Worm (Caenorhabditis elegans): ENCODE results near the gene irld-15.

irld-15 gene

ce11 chrV:2292240-2292639, 11.4 kb downstream of the irld-15 start, which contains the start of gene nhr-115:
Gene nhr-115 (plus strand): TSS chrV:2292540.
- peak; percentile 37 for TF ChIP-seq fos-1 (tag; optimal IDR thresholded peaks at IDR 0.05)
- no peak for TF ChIP-seq sem-4 (tag; optimal IDR thresholded peaks at IDR 0.05)

DNA sequence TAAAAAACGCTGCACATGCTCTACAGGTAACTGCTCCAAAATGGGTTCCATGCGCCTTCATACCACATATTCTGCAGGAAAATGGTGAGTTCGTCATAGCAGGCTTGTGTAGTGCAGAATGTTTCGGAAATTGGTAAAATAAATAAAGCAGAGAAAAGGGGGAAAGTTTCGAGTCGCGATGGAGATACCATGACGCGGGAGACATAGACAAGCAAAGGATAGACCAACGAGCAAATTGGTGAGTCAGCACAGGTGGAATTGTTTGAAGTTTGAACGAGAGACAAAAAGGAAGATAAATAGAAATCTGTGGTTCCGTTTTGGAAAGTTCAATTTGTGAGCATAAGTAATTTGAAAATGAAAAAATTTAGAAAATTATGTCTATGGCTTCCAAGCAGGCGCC, 13.3 kb downstream of the irld-15 start, which contains the start of gene nhr-225:
TSS of gene nhr-225 (minus strand) at position 146 of the 400 bp plus-strand sequence.
- TF ChIP-seq sma-9 (GFP tag; optimal IDR thresholded peaks at IDR 0.05) (peak; percentile 18), sma-9 (tag; optimal IDR thresholded peaks at IDR 0.05) (no peak), fos-1 (tag; optimal IDR thresholded peaks at IDR 0.05) (peak; percentile 57), ztf-1 (GFP tag; conservative IDR thresholded peaks at IDR 0.05) (no peak)

DNA sequence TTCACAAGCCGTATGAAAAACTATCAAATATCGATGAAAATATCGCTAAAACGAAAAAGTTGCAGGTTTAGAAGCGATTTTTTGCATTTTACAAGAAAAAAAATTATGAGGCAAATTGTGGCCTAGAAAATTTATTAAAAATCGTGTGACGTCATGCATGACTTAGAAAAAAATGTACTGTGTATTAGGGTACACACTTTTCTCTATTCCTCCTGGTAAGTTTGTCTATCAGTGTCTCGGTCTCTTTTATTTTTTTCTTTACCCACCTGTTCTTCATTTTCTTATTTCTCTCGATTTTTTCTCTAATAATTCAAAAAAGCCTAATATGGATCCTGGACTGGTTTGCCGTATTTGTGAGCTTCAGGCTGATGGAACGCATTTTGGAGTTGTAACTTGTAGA, 18.6 kb downstream of the irld-15 start, which contains the start of gene nhr-227:
TSS of gene nhr-227 (plus strand) at position 326 of the 400 bp plus-strand sequence.
- no peak for TF ChIP-seq ceh-82 (tag; optimal IDR thresholded peaks at IDR 0.05)
- TF ChIP-seq ztf-4 (tag; optimal IDR thresholded peaks at IDR 0.05): no peak

DNA sequence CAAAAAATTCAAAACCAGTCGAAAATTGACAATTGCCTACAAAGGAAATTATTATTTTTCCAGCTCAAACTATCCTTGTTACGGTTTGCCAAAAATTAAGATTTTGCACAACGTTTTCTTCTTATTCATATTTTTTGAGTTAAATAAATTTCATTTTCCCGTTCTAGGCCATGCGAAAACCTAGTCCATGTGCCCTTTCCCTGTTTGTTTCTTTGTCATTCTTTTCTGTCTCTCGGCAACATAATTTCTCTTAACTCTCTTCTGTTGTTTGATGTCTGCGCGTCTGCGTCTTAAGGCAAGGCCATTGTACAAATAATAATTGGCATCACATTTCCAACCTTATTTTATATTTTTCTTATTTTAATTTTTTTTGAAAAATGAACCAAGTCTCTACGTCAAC, 22.2 kb downstream of the irld-15 start, which contains the start of gene nhr-228:
TSS of gene nhr-228 (plus strand) at position 261 of the 400 bp plus-strand sequence.
- TF ChIP-seq ztf-11 (tag; optimal IDR thresholded peaks at IDR 0.05) (no peak), gmeb-1 (tag; optimal IDR thresholded peaks at IDR 0.05) (peak; percentile 13), sem-4 (tag; optimal IDR thresholded peaks at IDR 0.05) (no peak), elt-1 (tag; optimal IDR thresholded peaks at IDR 0.05) (no peak), aly-2 (tag; optimal IDR thresholded peaks at IDR 0.05) (no peak), nhr-21 (tag; optimal IDR thresholded peaks at IDR 0.05) (no peak), nhr-11 (tag; optimal IDR thresholded peaks at IDR 0.05) (no peak), mdl-1 (tag; optimal IDR thresholded peaks at IDR 0.05) (no peak), nhr-23 (tag; optimal IDR thresholded peaks at IDR 0.05) (no peak), mab-5 (tag; optimal IDR thresholded peaks at IDR 0.05) (no peak), snpc-4 (tag; optimal IDR thresholded peaks at IDR 0.05) (no peak), ZK546.5 (tag; optimal IDR thresholded peaks at IDR 0.05) (no peak), crh-2 (tag; optimal IDR thresholded peaks at IDR 0.05) (peak; percentile 17), fos-1 (tag; optimal IDR thresholded peaks at IDR 0.05) (peak; percentile 74), sma-3 (GFP tag; optimal IDR thresholded peaks at IDR 0.05) (no peak), lin-13 (GFP tag; optimal IDR thresholded peaks at IDR 0.05) (no peak), unc-62 (GFP tag; optimal IDR thresholded peaks at IDR 0.05) (no peak), nhr-12 (tag; optimal IDR thresholded peaks at IDR 0.05) (no peak), zag-1 (tag; optimal IDR thresholded peaks at IDR 0.05) (no peak), ceh-16 (tag; optimal IDR thresholded peaks at IDR 0.05) (no peak), nhr-6 (tag; optimal IDR thresholded peaks at IDR 0.05) (no peak), nhr-10 (tag; optimal IDR thresholded peaks at IDR 0.05) (no peak), unc-39 (tag; optimal IDR thresholded peaks at IDR 0.05) (no peak), dmd-4 (tag; optimal IDR thresholded peaks at IDR 0.05) (no peak), ztf-4 (tag; optimal IDR thresholded peaks at IDR 0.05) (no peak), skn-1 (tag; optimal IDR thresholded peaks at IDR 0.05) (peak; percentile 77), F13H6.1 (tag; optimal IDR thresholded peaks at IDR 0.05) (peak; percentile 15), lin-39 (tag; optimal IDR thresholded peaks at IDR 0.05) (no peak), sma-9 (GFP tag; optimal IDR thresholded peaks at IDR 0.05) (peak; percentile 45), sma-9 (tag; optimal IDR thresholded peaks at IDR 0.05) (no peak), C34F6.9 (tag; optimal IDR thresholded peaks at IDR 0.05) (peak; percentile 60), nhr-237 (tag; optimal IDR thresholded peaks at IDR 0.05) (no peak), alr-1 (tag; optimal IDR thresholded peaks at IDR 0.05) (no peak), ceh-82 (tag; optimal IDR thresholded peaks at IDR 0.05) (no peak), nhr-25 (tag; optimal IDR thresholded peaks at IDR 0.05) (peak; percentile 15), lsy-2 (tag; optimal IDR thresholded peaks at IDR 0.05) (peak in 1 of 2 experiments; percentile 54), blmp-1 (tag; optimal IDR thresholded peaks at IDR 0.05; ENCODE audit: insufficient read depth) (peak; percentile 19), elt-3 (tag; optimal IDR thresholded peaks at IDR 0.05) (no peak), mbf-1 (tag; optimal IDR thresholded peaks at IDR 0.05) (no peak), R02D3.7 (tag; optimal IDR thresholded peaks at IDR 0.05) (no peak), nhr-77 (tag; optimal IDR thresholded peaks at IDR 0.05) (no peak), nhr-129 (tag; optimal IDR thresholded peaks at IDR 0.05) (peak; percentile 41), unc-55 (GFP tag; optimal IDR thresholded peaks at IDR 0.05) (peak; percentile 29), Y55F3AM.14 (GFP tag; optimal IDR thresholded peaks at IDR 0.05) (no peak), peb-1 (tag; optimal IDR thresholded peaks at IDR 0.05) (no peak), ztf-1 (GFP tag; conservative IDR thresholded peaks at IDR 0.05) (no peak), egl-27 (tag; optimal IDR thresholded peaks at IDR 0.05) (no peak), lin-11 (tag; optimal IDR thresholded peaks at IDR 0.05) (no peak), ama-1 (optimal IDR thresholded peaks at IDR 0.05) (no peak)
